Fruit fly (Drosophila melanogaster) whole organism, embryonic: Measurements from ENCODE around the gene Sptz.

Source experiments
- Abd-B ChIP-seq: fragments of 200-800 bp; sonication (Bioruptor generic); optimal IDR thresholded peaks from 2 replicates; lab custom pipeline; 2018; ENCODE audit warnings: missing biosample characterization, mild to moderate bottlenecking, missing genetic modification characterization, moderate library complexity
- Blimp-1 ChIP-seq: fragments of 200-800 bp; sonication (Bioruptor generic); optimal IDR thresholded peaks from 3 replicates; lab custom pipeline; 2018; ENCODE audit warnings: missing biosample characterization, missing genetic modification characterization, mild to moderate bottlenecking, moderate library complexity, missing genetic modification reagents
- BtbVII ChIP-seq: fragments of 200-800 bp; sonication (Bioruptor generic); optimal IDR thresholded peaks from 3 replicates; lab custom pipeline; 2017; ENCODE audit warnings: missing biosample characterization, mild to moderate bottlenecking, missing genetic modification characterization
- CG10431 ChIP-seq: fragments of 200-800 bp; sonication (Bioruptor generic); optimal IDR thresholded peaks from 3 replicates; lab custom pipeline; 2018; ENCODE audit warnings: missing biosample characterization, mild to moderate bottlenecking, missing genetic modification characterization
- CG13296 ChIP-seq: fragments of 200-800 bp; sonication (Bioruptor generic); optimal IDR thresholded peaks from 3 replicates; lab custom pipeline; 2018; ENCODE audit warnings: missing biosample characterization, mild to moderate bottlenecking, missing genetic modification characterization
- CG14441 ChIP-seq: fragments of 200-800 bp; sonication (Bioruptor generic); IDR thresholded peaks from 2 replicates; pipeline ENCODE4 v1.3.6; 2022; ENCODE audit warnings: missing biosample characterization, missing genetic modification characterization
- CG15073 ChIP-seq: fragments of 200-800 bp; sonication (Bioruptor generic); optimal IDR thresholded peaks from 2 replicates; lab custom pipeline; 2016; ENCODE audit warnings: missing biosample characterization, missing genetic modification characterization
- CG15696 ChIP-seq: fragments of 200-800 bp; sonication (Bioruptor generic); optimal IDR thresholded peaks from 2 replicates; lab custom pipeline; 2019; ENCODE audit warnings: missing biosample characterization, mild to moderate bottlenecking, missing genetic modification characterization, moderate library complexity
- CG17612 ChIP-seq: fragments of 200-800 bp; sonication (Bioruptor generic); IDR thresholded peaks from 2 replicates; pipeline ENCODE4 v1.3.6; 2022; ENCODE audit warnings: missing biosample characterization, missing genetic modification characterization
- CG2202 ChIP-seq: fragments of 200-800 bp; sonication (Bioruptor generic); optimal IDR thresholded peaks from 2 replicates; lab custom pipeline; 2018; ENCODE audit warnings: missing biosample characterization, mild to moderate bottlenecking, missing genetic modification characterization
- CG31388 ChIP-seq: fragments of 200-800 bp; sonication (Bioruptor generic); optimal IDR thresholded peaks from 2 replicates; lab custom pipeline; 2016; ENCODE audit warnings: missing biosample characterization, missing genetic modification characterization
- CG3407 ChIP-seq: fragments of 200-800 bp; sonication (Bioruptor generic); optimal IDR thresholded peaks from 2 replicates; lab custom pipeline; 2018; ENCODE audit warnings: missing biosample characterization, mild to moderate bottlenecking, missing genetic modification characterization
- CG4282 ChIP-seq: fragments of 200-800 bp; sonication (Bioruptor generic); optimal IDR thresholded peaks from 2 replicates; lab custom pipeline; 2016; ENCODE audit warnings: missing biosample characterization, missing genetic modification characterization
- CG4617 ChIP-seq: fragments of 200-800 bp; sonication (Bioruptor generic); optimal IDR thresholded peaks from 3 replicates; lab custom pipeline; 2016; ENCODE audit warnings: missing biosample characterization, missing genetic modification characterization, borderline replicate concordance
- CG7839 ChIP-seq: fragments of 200-800 bp; sonication (Bioruptor generic); optimal IDR thresholded peaks from 3 replicates; lab custom pipeline; 2018; ENCODE audit warnings: missing biosample characterization, mild to moderate bottlenecking, missing genetic modification characterization, moderate library complexity
- CG7963 ChIP-seq: fragments of 200-800 bp; sonication (Bioruptor generic); IDR thresholded peaks from 3 replicates; pipeline ENCODE4 v1.3.6; 2022; ENCODE audit warnings: missing biosample characterization, missing genetic modification characterization; ENCODE audit not compliant: partially characterized antibody
- CG8290 ChIP-seq, 3 experiments: fragments of 200-800 bp; sonication (Bioruptor generic); optimal IDR thresholded peaks; 2 replicates each; lab custom pipeline; 2016 to 2019; ENCODE audit warnings: missing biosample characterization in 3 of 3, missing genetic modification characterization in 3 of 3, mild to moderate bottlenecking in 2 of 3, moderate library complexity in 1 of 3
- CG9817 ChIP-seq: fragments of 200-800 bp; sonication (Bioruptor generic); optimal IDR thresholded peaks from 2 replicates; lab custom pipeline; 2018; ENCODE audit warnings: missing biosample characterization, mild to moderate bottlenecking, missing genetic modification characterization, moderate library complexity
- Dbx ChIP-seq: fragments of 200-800 bp; sonication (Bioruptor generic); IDR thresholded peaks from 3 replicates; pipeline ENCODE4 v1.3.6; 2022; ENCODE audit warnings: missing biosample characterization, missing genetic modification characterization
- Hmx ChIP-seq: fragments of 200-800 bp; sonication (Bioruptor generic); optimal IDR thresholded peaks from 2 replicates; lab custom pipeline; 2016; ENCODE audit warnings: missing biosample characterization, missing genetic modification characterization
- Hr39 ChIP-seq: fragments of >200 bp; optimal IDR thresholded peaks from 2 replicates; lab custom pipeline; 2017
- Hr51 ChIP-seq, 2 experiments: fragments of 200-800 bp; sonication (Bioruptor generic); optimal IDR thresholded peaks; 2 replicates in 1 of 2; 3 replicates in 1 of 2; lab custom pipeline; 2016 to 2018; ENCODE audit warnings: missing biosample characterization in 2 of 2, missing genetic modification characterization in 2 of 2, mild to moderate bottlenecking in 1 of 2, moderate library complexity in 1 of 2
- Kr ChIP-seq: fragments of 200-800 bp; sonication (Bioruptor generic); optimal IDR thresholded peaks from 2 replicates; lab custom pipeline; 2017; ENCODE audit warnings: missing biosample characterization, mild to moderate bottlenecking, missing genetic modification characterization
- Meics ChIP-seq: fragments of 200-800 bp; sonication (Bioruptor generic); optimal IDR thresholded peaks from 2 replicates; lab custom pipeline; 2017; ENCODE audit warnings: missing biosample characterization, mild to moderate bottlenecking, missing genetic modification characterization
- Mes4 ChIP-seq: fragments of 200-800 bp; sonication (Bioruptor generic); optimal IDR thresholded peaks from 2 replicates; lab custom pipeline; 2016; ENCODE audit warnings: missing biosample characterization, missing genetic modification characterization
- Nf-YB ChIP-seq: fragments of 200-800 bp; sonication (Bioruptor generic); optimal IDR thresholded peaks from 3 replicates; lab custom pipeline; 2019; ENCODE audit warnings: missing biosample characterization, mild to moderate bottlenecking, missing genetic modification characterization, moderate library complexity
- Optix ChIP-seq: fragments of 200-800 bp; sonication (Bioruptor generic); IDR thresholded peaks from 3 replicates; pipeline ENCODE4 v1.3.6; 2022; ENCODE audit warnings: missing biosample characterization, missing genetic modification characterization
- Pdp1 ChIP-seq, 2 experiments: fragments of 200-800 bp; sonication (Bioruptor generic); optimal IDR thresholded peaks; 3 replicates each; lab custom pipeline; 2016; ENCODE audit warnings: missing biosample characterization in 2 of 2, missing genetic modification characterization in 2 of 2, mild to moderate bottlenecking in 1 of 2, moderate library complexity in 1 of 2
- Ravus ChIP-seq: fragments of 200-800 bp; sonication (Bioruptor generic); IDR thresholded peaks from 2 replicates; pipeline ENCODE4 v1.3.6; 2022; ENCODE audit warnings: missing biosample characterization, missing genetic modification characterization
- Six4 ChIP-seq: fragments of 200-800 bp; sonication (Bioruptor generic); optimal IDR thresholded peaks from 2 replicates; lab custom pipeline; 2016; ENCODE audit warnings: missing biosample characterization, missing genetic modification characterization
- Sry-δ ChIP-seq: fragments of 200-800 bp; sonication (Bioruptor generic); optimal IDR thresholded peaks from 2 replicates; lab custom pipeline; 2016; ENCODE audit warnings: missing biosample characterization, missing genetic modification characterization
- ab ChIP-seq: fragments of 200-800 bp; sonication (Bioruptor generic); optimal IDR thresholded peaks from 2 replicates; lab custom pipeline; 2016; ENCODE audit warnings: missing biosample characterization, missing genetic modification characterization
- abd-A ChIP-seq: fragments of 200-800 bp; sonication (Bioruptor generic); optimal IDR thresholded peaks from 3 replicates; lab custom pipeline; 2019; ENCODE audit warnings: missing biosample characterization, mild to moderate bottlenecking, missing genetic modification characterization, moderate library complexity
- bab2 ChIP-seq: fragments of 200-800 bp; sonication (Bioruptor generic); optimal IDR thresholded peaks from 2 replicates; lab custom pipeline; 2016; ENCODE audit warnings: missing biosample characterization, missing genetic modification characterization
- bcd ChIP-seq: fragments of 200-800 bp; sonication (Bioruptor generic); optimal IDR thresholded peaks from 2 replicates; lab custom pipeline; 2017; ENCODE audit warnings: missing biosample characterization, mild to moderate bottlenecking, missing genetic modification characterization
- esg ChIP-seq: fragments of 200-800 bp; sonication (Bioruptor generic); conservative IDR thresholded peaks from 2 replicates; pipeline ENCODE4 v1.3.6; 2022; ENCODE audit warnings: missing biosample characterization, missing genetic modification characterization
- eve ChIP-seq, 2 experiments: fragments of >200 bp; optimal IDR thresholded peaks; 2 replicates each; lab custom pipeline; 2017; ENCODE audit warnings: missing biosample characterization in 2 of 2, missing genetic modification characterization in 2 of 2
- fru ChIP-seq: fragments of >200 bp; optimal IDR thresholded peaks from 2 replicates; lab custom pipeline; 2017
- hb ChIP-seq: fragments of 200-800 bp; sonication (Bioruptor generic); IDR thresholded peaks from 3 replicates; pipeline ENCODE4 v1.3.6; 2022; ENCODE audit warnings: missing biosample characterization, missing genetic modification characterization; ENCODE audit not compliant: partially characterized antibody
- kah ChIP-seq: fragments of 200-800 bp; sonication (Bioruptor generic); optimal IDR thresholded peaks from 2 replicates; lab custom pipeline; 2018; ENCODE audit warnings: missing biosample characterization, mild to moderate bottlenecking, missing genetic modification characterization
- klu ChIP-seq: fragments of 200-800 bp; sonication (Bioruptor generic); IDR thresholded peaks from 2 replicates; pipeline ENCODE4 v1.3.6; 2022; ENCODE audit warnings: missing biosample characterization, missing genetic modification characterization
- lmd ChIP-seq: fragments of 200-800 bp; sonication (Bioruptor generic); IDR thresholded peaks from 2 replicates; pipeline ENCODE4 v1.3.6; 2022; ENCODE audit warnings: missing biosample characterization, missing genetic modification characterization
- lola ChIP-seq, 3 experiments: fragments of >200 bp in 2 of 3; fragments of 200-800 bp in 1 of 3; sonication (Bioruptor generic) in 1 of 3; optimal IDR thresholded peaks; 2 replicates each; lab custom pipeline; 2017 to 2019; ENCODE audit warnings: missing biosample characterization in 3 of 3, missing genetic modification characterization in 3 of 3, mild to moderate bottlenecking in 1 of 3, moderate library complexity in 1 of 3
- org-1 ChIP-seq: fragments of 200-800 bp; sonication (Bioruptor generic); optimal IDR thresholded peaks from 2 replicates; lab custom pipeline; 2017; ENCODE audit warnings: missing biosample characterization, missing genetic modification characterization
- p53 ChIP-seq: fragments of 200-800 bp; sonication (Bioruptor generic); optimal IDR thresholded peaks from 2 replicates; lab custom pipeline; 2016; ENCODE audit warnings: missing biosample characterization, missing genetic modification characterization
- peb ChIP-seq: fragments of 200-800 bp; sonication (Bioruptor generic); IDR thresholded peaks from 2 replicates; pipeline ENCODE4 v1.3.6; 2022; ENCODE audit warnings: missing biosample characterization, missing genetic modification characterization
- ranshi ChIP-seq: fragments of 200-800 bp; sonication (Bioruptor generic); IDR thresholded peaks from 2 replicates; pipeline ENCODE4 v1.3.6; 2022; ENCODE audit warnings: missing biosample characterization, missing genetic modification characterization
- shn ChIP-seq: fragments of 200-800 bp; sonication (Bioruptor generic); optimal IDR thresholded peaks from 3 replicates; lab custom pipeline; 2016; ENCODE audit warnings: missing biosample characterization, missing genetic modification characterization
- so ChIP-seq: fragments of 200-800 bp; sonication (Bioruptor generic); IDR thresholded peaks from 3 replicates; pipeline ENCODE4 v1.3.6; 2022; ENCODE audit warnings: missing biosample characterization, missing genetic modification characterization
- vnd ChIP-seq: fragments of 200-800 bp; sonication (Bioruptor generic); IDR thresholded peaks from 3 replicates; pipeline ENCODE4 v1.3.6; 2022; ENCODE audit warnings: missing biosample characterization, missing genetic modification characterization; ENCODE audit not compliant: partially characterized antibody

The Sptz gene

dm6 chr3R:11421643-11422122 is at the start of gene Sptz, which contains the start of gene ninaG (continued):
- TF ChIP-seq BtbVII, result peak; percentile 74
- peak; percentile 91 for TF ChIP-seq Six4 (GFP tag; lab: Kevin White, UChicago)
- TF ChIP-seq CG14441, result peak; percentile 96
- TF ChIP-seq CG8290 (GFP tag; optimal IDR thresholded peaks at IDR 0.05; lab: Kevin White, UChicago), result no peak
- TF ChIP-seq CG8290 (tag; optimal IDR thresholded peaks at IDR 0.05; lab: Kevin White, UChicago), result peak in 1 of 2 experiments; percentile 46
- TF ChIP-seq eve (GFP tag; optimal IDR thresholded peaks at IDR 0.05; lab: Kevin White, UChicago), result peak in 1 of 2 experiments; percentile 86
- peak; percentile 92 for TF ChIP-seq CG7839 (tag; lab: Kevin White, UChicago)
- TF ChIP-seq ab (GFP tag; lab: Kevin White, UChicago), result peak; percentile 90
- TF ChIP-seq hb (GFP tag; lab: Robert Waterston, UW), result no peak
- peak; percentile 94 for TF ChIP-seq klu (GFP tag; lab: Robert Waterston, UW)
- peak; percentile 86 for TF ChIP-seq Blimp-1 (GFP tag; lab: Kevin White, UChicago)
- TF ChIP-seq ranshi (GFP tag; lab: Robert Waterston, UW), result peak; percentile 95
- TF ChIP-seq CG2202 (tag; lab: Kevin White, UChicago), result peak; percentile 80
- TF ChIP-seq Dbx (GFP tag; lab: Robert Waterston, UW), result peak; percentile 96
- peak; percentile 73 for TF ChIP-seq p53
- peak; percentile 88 for TF ChIP-seq CG4282 (GFP tag; lab: Kevin White, UChicago)
- TF ChIP-seq Abd-B, result peak; percentile 94
- peak; percentile 94 for TF ChIP-seq shn
- TF ChIP-seq CG4617 (GFP tag; lab: Kevin White, UChicago), result peak; percentile 94
- no peak for TF ChIP-seq CG10431 (GFP tag; lab: Kevin White, UChicago)
- peak in 1 of 3 experiments; percentile 92 for TF ChIP-seq lola (GFP tag; optimal IDR thresholded peaks at IDR 0.05; lab: Kevin White, UChicago)
- peak; percentile 83 for TF ChIP-seq CG3407
- TF ChIP-seq abd-A, result no peak
- TF ChIP-seq peb (GFP tag; lab: Robert Waterston, UW), result peak; percentile 95
- peak; percentile 65 for TF ChIP-seq Nf-YB (GFP tag; lab: Kevin White, UChicago)
- TF ChIP-seq Mes4 (GFP tag; lab: Kevin White, UChicago), result peak; percentile 86
- TF ChIP-seq CG13296, result peak; percentile 70
- TF ChIP-seq CG9817 (tag; lab: Kevin White, UChicago), result peak; percentile 93
- TF ChIP-seq esg, result peak; percentile 96
- peak; percentile 63 for TF ChIP-seq CG15073
- peak; percentile 91; the same call in 2 of the 3 replicates for TF ChIP-seq so
- TF ChIP-seq vnd, result 0 out of 3 replicates have a peak, but pooled peaks have one; percentile 30
- peak; percentile 88 to 94 for TF ChIP-seq Hr51 (GFP tag; optimal IDR thresholded peaks at IDR 0.05; lab: Kevin White, UChicago)
- peak; percentile 89 for TF ChIP-seq CG31388
- peak; percentile 78 for TF ChIP-seq org-1 (GFP tag; lab: Kevin White, UChicago)
- TF ChIP-seq kah (GFP tag; lab: Kevin White, UChicago), result peak; percentile 34
- peak; percentile 93 for TF ChIP-seq CG15696 (tag; lab: Kevin White, UChicago)
- peak; percentile 94 for TF ChIP-seq bcd
- no peak for TF ChIP-seq CG7963 (GFP tag; lab: Robert Waterston, UW)
- TF ChIP-seq Hmx (GFP tag; lab: Kevin White, UChicago), result peak; percentile 87
- TF ChIP-seq Meics (GFP tag; lab: Kevin White, UChicago), result peak; percentile 87
- peak; percentile 97 for TF ChIP-seq lmd
- TF ChIP-seq Ravus (GFP tag; lab: Robert Waterston, UW), result peak; percentile 85
- peak; percentile 96 for TF ChIP-seq Optix (GFP tag; lab: Robert Waterston, UW)
- TF ChIP-seq Hr39 (lab: Kevin White, UChicago), result no peak
- peak; percentile 73 for TF ChIP-seq CG17612
- no peak for TF ChIP-seq fru (lab: Kevin White, UChicago)
- TF ChIP-seq Pdp1 (GFP tag; optimal IDR thresholded peaks at IDR 0.05; lab: Kevin White, UChicago), result peak; percentile 94 to 97
- no peak for TF ChIP-seq Kr (GFP tag; lab: Kevin White, UChicago)
- peak; percentile 91 for TF ChIP-seq Sry-δ
- TF ChIP-seq bab2 (GFP tag; lab: Kevin White, UChicago), result peak; percentile 96
